Fruit fly (Drosophila melanogaster): ENCODE measurements around the gene CG32448.

DNA sequence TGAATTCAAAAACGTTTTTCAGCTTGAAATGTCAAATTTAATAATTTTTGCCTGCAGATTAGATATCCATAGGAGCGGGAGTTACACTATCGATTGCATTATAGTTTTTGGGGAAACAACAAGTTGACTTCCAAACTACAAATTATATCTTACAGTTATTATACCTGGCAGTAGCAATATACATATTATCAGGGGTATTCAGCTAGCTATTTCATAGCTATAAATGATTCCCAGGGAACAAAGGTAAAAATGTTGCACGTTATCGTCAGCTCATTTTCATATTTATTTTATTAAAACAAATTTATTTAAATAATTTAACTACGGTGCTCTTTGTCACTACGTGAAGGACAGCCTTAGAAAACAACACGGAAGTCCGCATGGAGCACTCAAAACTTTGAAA is 1.8 kb upstream of the CG32448 start:
- TF ChIP-seq tai (GFP tag; optimal IDR thresholded peaks at IDR 0.05) (no peak), h (GFP tag; optimal IDR thresholded peaks at IDR 0.05) (no peak), woc (GFP tag; optimal IDR thresholded peaks at IDR 0.05) (no peak), brk (GFP tag; optimal IDR thresholded peaks at IDR 0.05) (no peak), Hr83 (GFP tag; optimal IDR thresholded peaks at IDR 0.05; ENCODE audit: poor library complexity, severe bottlenecking) (no peak), CG9705 (GFP tag; optimal IDR thresholded peaks at IDR 0.05) (no peak), dmrt93B (GFP tag; optimal IDR thresholded peaks at IDR 0.05) (no peak), Hr78 (GFP tag; optimal IDR thresholded peaks at IDR 0.05) (no peak)
